Worm (Caenorhabditis elegans) whole organism, L2 larva: ENCODE results near the gene far-5.

Source experiments
- C34F6.9 ChIP-seq: fragments of 150-350 bp; optimal IDR thresholded peaks from 2 replicates; lab custom pipeline; 2014; ENCODE audit warnings: missing biosample characterization, missing genetic modification characterization
- F13H6.1 ChIP-seq: sonication (generic microtip); optimal IDR thresholded peaks from 2 replicates; lab custom pipeline; 2016; ENCODE audit warnings: missing genetic modification characterization, missing compliant biosample characterization
- R02D3.7 ChIP-seq: fragments of 150-350 bp; optimal IDR thresholded peaks from 2 replicates; lab custom pipeline; 2014; ENCODE audit warnings: missing biosample characterization, missing genetic modification characterization
- Y55F3AM.14 ChIP-seq: fragments of 200-800 bp; sonication (Bioruptor generic); optimal IDR thresholded peaks from 2 replicates; lab custom pipeline; 2018; ENCODE audit warnings: mild to moderate bottlenecking, missing genetic modification characterization, missing compliant biosample characterization
- ZK546.5 ChIP-seq: sonication (generic microtip); optimal IDR thresholded peaks from 2 replicates; lab custom pipeline; 2017; ENCODE audit warnings: missing biosample characterization, missing genetic modification characterization
- alr-1 ChIP-seq: fragments of 150-350 bp; optimal IDR thresholded peaks from 2 replicates; lab custom pipeline; 2014; ENCODE audit warnings: missing biosample characterization, missing genetic modification characterization
- aly-2 ChIP-seq: fragments of 150-350 bp; optimal IDR thresholded peaks from 2 replicates; lab custom pipeline; 2014; ENCODE audit warnings: missing biosample characterization, missing genetic modification characterization
- ceh-16 ChIP-seq: fragments of 150-350 bp; optimal IDR thresholded peaks from 2 replicates; lab custom pipeline; 2014; ENCODE audit warnings: missing biosample characterization, missing genetic modification characterization
- crh-2 ChIP-seq: sonication (generic microtip); optimal IDR thresholded peaks from 2 replicates; lab custom pipeline; 2017; ENCODE audit warnings: missing biosample characterization, missing genetic modification characterization
- dmd-4 ChIP-seq: sonication (generic microtip); optimal IDR thresholded peaks from 2 replicates; lab custom pipeline; 2017; ENCODE audit warnings: missing biosample characterization, missing genetic modification characterization
- egl-27 ChIP-seq: sonication (generic microtip); optimal IDR thresholded peaks from 3 replicates; lab custom pipeline; 2017; ENCODE audit warnings: missing biosample characterization, missing genetic modification reagents, missing genetic modification characterization
- elt-3 ChIP-seq: sonication (generic microtip); optimal IDR thresholded peaks from 2 replicates; lab custom pipeline; 2017; ENCODE audit warnings: missing biosample characterization, missing genetic modification characterization
- fos-1 ChIP-seq: fragments of 150-350 bp; optimal IDR thresholded peaks from 2 replicates; lab custom pipeline; 2014; ENCODE audit warnings: missing biosample characterization, missing genetic modification characterization
- gmeb-1 ChIP-seq: fragments of 150-350 bp; optimal IDR thresholded peaks from 2 replicates; lab custom pipeline; 2014; ENCODE audit warnings: missing biosample characterization, missing genetic modification characterization
- lin-11 ChIP-seq: fragments of 150-350 bp; sonication (generic microtip); optimal IDR thresholded peaks from 2 replicates; lab custom pipeline; 2014; ENCODE audit warnings: missing biosample characterization, missing genetic modification characterization, inconsistent platforms, mixed read lengths
- lin-39 ChIP-seq: fragments of 150-350 bp; optimal IDR thresholded peaks from 2 replicates; lab custom pipeline; 2014; ENCODE audit warnings: missing biosample characterization, missing genetic modification reagents, missing genetic modification characterization
- lsy-2 ChIP-seq, 2 experiments: fragments of 150-350 bp in 1 of 2; sonication (generic microtip) in 1 of 2; optimal IDR thresholded peaks; 2 replicates each; lab custom pipeline; 2014 to 2017; ENCODE audit warnings: missing biosample characterization in 2 of 2, missing genetic modification characterization in 2 of 2
- nhr-11 ChIP-seq: fragments of 150-350 bp; optimal IDR thresholded peaks from 2 replicates; lab custom pipeline; 2014; ENCODE audit warnings: missing biosample characterization, missing genetic modification characterization
- nhr-129 ChIP-seq: fragments of 150-350 bp; optimal IDR thresholded peaks from 2 replicates; lab custom pipeline; 2014; ENCODE audit warnings: missing biosample characterization, missing genetic modification characterization
- nhr-21 ChIP-seq: fragments of 150-350 bp; optimal IDR thresholded peaks from 2 replicates; lab custom pipeline; 2014; ENCODE audit warnings: missing biosample characterization, missing genetic modification characterization
- nhr-23 ChIP-seq: fragments of 150-350 bp; optimal IDR thresholded peaks from 2 replicates; lab custom pipeline; 2014; ENCODE audit warnings: missing biosample characterization, missing genetic modification reagents, missing genetic modification characterization
- nhr-237 ChIP-seq: fragments of 150-350 bp; optimal IDR thresholded peaks from 2 replicates; lab custom pipeline; 2014; ENCODE audit warnings: missing biosample characterization, missing genetic modification characterization
- nhr-25 ChIP-seq: fragments of 150-350 bp; sonication (generic microtip); optimal IDR thresholded peaks from 3 replicates; lab custom pipeline; 2014; ENCODE audit warnings: missing biosample characterization, missing genetic modification characterization
- nhr-6 ChIP-seq: fragments of 150-350 bp; optimal IDR thresholded peaks from 2 replicates; lab custom pipeline; 2014; ENCODE audit warnings: missing biosample characterization, missing genetic modification characterization
- peb-1 ChIP-seq: fragments of 150-350 bp; optimal IDR thresholded peaks from 2 replicates; lab custom pipeline; 2014; ENCODE audit warnings: missing biosample characterization, missing genetic modification characterization
- skn-1 ChIP-seq: sonication (generic microtip); optimal IDR thresholded peaks from 2 replicates; lab custom pipeline; 2017; ENCODE audit warnings: missing biosample characterization, missing genetic modification characterization
- sma-3 ChIP-seq: sonication (generic microtip); optimal IDR thresholded peaks from 2 replicates; lab custom pipeline; 2016; ENCODE audit warnings: missing genetic modification reagents, missing genetic modification characterization, missing compliant biosample characterization
- sma-9 ChIP-seq, 2 experiments: fragments of 150-350 bp in 1 of 2; sonication (generic microtip) in 1 of 2; optimal IDR thresholded peaks; 2 replicates each; lab custom pipeline; 2014 to 2016; ENCODE audit warnings: missing genetic modification characterization in 2 of 2, mild to moderate bottlenecking in 1 of 2, missing biosample characterization in 1 of 2, missing compliant biosample characterization in 1 of 2, missing genetic modification reagents in 1 of 2, moderate library complexity in 1 of 2
- unc-39 ChIP-seq: fragments of 150-350 bp; optimal IDR thresholded peaks from 2 replicates; lab custom pipeline; 2014; ENCODE audit warnings: missing biosample characterization, missing genetic modification characterization
- unc-62 ChIP-seq: fragments of 150-350 bp; optimal IDR thresholded peaks from 2 replicates; lab custom pipeline; 2014; ENCODE audit warnings: missing biosample characterization, missing genetic modification reagents, missing genetic modification characterization
- zag-1 ChIP-seq: fragments of 150-350 bp; optimal IDR thresholded peaks from 2 replicates; lab custom pipeline; 2014; ENCODE audit warnings: missing biosample characterization, missing genetic modification characterization
- ztf-1 ChIP-seq: fragments of 200-800 bp; sonication (Bioruptor generic); conservative IDR thresholded peaks from 2 replicates; pipeline ENCODE4 v1.3.6; 2022; ENCODE audit warnings: missing genetic modification characterization, missing compliant biosample characterization
- ztf-11 ChIP-seq: sonication (generic microtip); optimal IDR thresholded peaks from 2 replicates; lab custom pipeline; 2017; ENCODE audit warnings: missing biosample characterization, missing genetic modification characterization
- ztf-4 ChIP-seq: fragments of 150-350 bp; optimal IDR thresholded peaks from 2 replicates; lab custom pipeline; 2014; ENCODE audit warnings: missing biosample characterization, missing genetic modification characterization

The far-5 gene

DNA sequence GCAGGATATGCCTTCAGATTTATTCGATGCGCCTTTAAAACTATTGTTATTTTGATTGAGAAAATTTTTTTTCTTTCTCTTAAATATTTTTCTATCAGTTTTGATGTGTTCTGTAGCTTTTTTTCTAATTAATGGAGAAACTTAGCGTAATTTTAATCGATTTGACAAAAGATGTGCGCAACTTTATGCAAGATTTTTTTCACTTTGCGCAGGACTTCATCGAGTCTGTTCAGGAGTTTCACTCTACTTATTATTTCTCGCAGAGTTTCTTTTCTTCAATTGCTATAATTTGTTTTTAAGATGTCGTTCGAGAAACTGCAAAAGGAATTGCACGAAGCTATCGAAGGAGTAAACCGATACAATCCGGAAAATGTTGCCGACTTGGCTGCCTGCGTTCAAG lies 41.7 kb upstream of the far-5 start, which contains the start of gene eif-3.K:
TSS of gene eif-3.K (plus strand) at position 301 of the 400 bp plus-strand sequence.
- no peak for TF ChIP-seq lin-39 (tag; lab: Kevin White, UChicago)
- no peak for TF ChIP-seq nhr-6
- TF ChIP-seq nhr-25 (tag; lab: Kevin White, UChicago) = no peak
- no peak for TF ChIP-seq lin-11 (tag; lab: Kevin White, UChicago)
- TF ChIP-seq egl-27 (tag; lab: Kevin White, UChicago) = no peak

ce11 chrV:12954261-12954660 lies 41.1 kb upstream of the far-5 start:
- TF ChIP-seq R02D3.7 (tag; lab: Kevin White, UChicago) = no peak
- TF ChIP-seq egl-27 (tag; lab: Kevin White, UChicago) = no peak
- TF ChIP-seq ztf-4 (tag; lab: Kevin White, UChicago) = no peak
- no peak for TF ChIP-seq unc-39 (tag; lab: Kevin White, UChicago)
- TF ChIP-seq dmd-4 = no peak
- no peak for TF ChIP-seq C34F6.9 (tag; lab: Kevin White, UChicago)
- no peak for TF ChIP-seq sma-3 (GFP tag; lab: Kevin White, UChicago)
- TF ChIP-seq nhr-237 (tag; lab: Kevin White, UChicago) = no peak
- no peak for TF ChIP-seq alr-1 (tag; lab: Kevin White, UChicago)
- TF ChIP-seq nhr-25 (tag; lab: Kevin White, UChicago) = no peak
- TF ChIP-seq ceh-16 (tag; lab: Kevin White, UChicago) = no peak
- no peak for TF ChIP-seq F13H6.1
- no peak for TF ChIP-seq nhr-6
- TF ChIP-seq lsy-2 (tag; optimal IDR thresholded peaks at IDR 0.05; lab: Kevin White, UChicago) = no peak
- TF ChIP-seq peb-1 (tag; lab: Kevin White, UChicago) = no peak
- TF ChIP-seq nhr-23 (tag; lab: Kevin White, UChicago) = no peak
- TF ChIP-seq fos-1 = no peak
- TF ChIP-seq sma-9 (GFP tag; optimal IDR thresholded peaks at IDR 0.05; lab: Kevin White, UChicago) = no peak
- TF ChIP-seq sma-9 (tag; optimal IDR thresholded peaks at IDR 0.05; lab: Kevin White, UChicago) = no peak
- TF ChIP-seq unc-62 (GFP tag; lab: Kevin White, UChicago) = no peak
- TF ChIP-seq, all 48 proteins: peak for 0

DNA sequence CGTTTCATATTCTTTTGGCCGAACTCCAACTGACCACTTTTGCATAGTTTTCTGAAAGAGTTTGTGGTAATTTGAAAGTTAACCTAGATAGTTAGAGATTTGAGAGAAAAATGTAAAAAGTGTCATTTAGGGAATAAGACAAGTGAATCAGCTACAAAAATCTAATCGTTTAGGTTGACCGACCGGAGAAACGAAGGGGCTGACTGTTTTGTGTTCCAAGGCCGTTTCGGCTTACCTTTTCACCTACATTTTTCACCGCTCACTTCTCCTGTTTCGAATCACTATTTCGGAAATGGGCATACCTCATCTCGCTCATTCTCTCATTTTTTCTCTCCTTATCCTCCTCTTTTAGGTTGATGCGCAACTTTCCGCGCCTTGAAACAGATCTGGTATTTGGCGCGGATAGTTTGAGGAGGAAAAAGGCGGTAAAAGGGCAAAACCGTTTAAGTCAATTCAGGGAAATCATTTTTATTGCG lies 34.2 kb upstream of the far-5 start, which contains the start of gene mpst-7:
TSS of gene mpst-7 (minus strand) at position 51 of the 476 bp plus-strand sequence.
- TF ChIP-seq nhr-21 (tag; lab: Kevin White, UChicago) (no peak), peb-1 (tag; lab: Kevin White, UChicago) (no peak), Y55F3AM.14 (no peak), nhr-25 (tag; lab: Kevin White, UChicago) (peak; percentile 20), fos-1 (peak; percentile 35), nhr-129 (tag; lab: Kevin White, UChicago) (no peak), zag-1 (tag; lab: Kevin White, UChicago) (no peak), F13H6.1 (no peak)

ce11 chrV:12963192-12963591 lies 32.2 kb upstream of the far-5 start, which contains the start of gene hrg-9:
Gene hrg-9, minus strand, starts transcription at chrV:12963343.
- TF ChIP-seq C34F6.9 (tag; lab: Kevin White, UChicago) (no peak), lin-39 (tag; lab: Kevin White, UChicago) (no peak), nhr-129 (tag; lab: Kevin White, UChicago) (peak; percentile 96), crh-2 (peak; percentile 3), peb-1 (tag; lab: Kevin White, UChicago) (no peak), elt-3 (tag; lab: Kevin White, UChicago) (no peak), aly-2 (tag; lab: Kevin White, UChicago) (no peak), ZK546.5 (tag; lab: Kevin White, UChicago) (no peak), nhr-25 (tag; lab: Kevin White, UChicago) (peak; percentile 34), nhr-11 (tag; lab: Kevin White, UChicago) (no peak), alr-1 (tag; lab: Kevin White, UChicago) (no peak), lsy-2 (tag; optimal IDR thresholded peaks at IDR 0.05; lab: Kevin White, UChicago) (peak in 1 of 2 experiments; percentile 33), fos-1 (peak; percentile 6), ztf-1 (GFP tag; lab: Robert Waterston, UW) (no peak)

DNA sequence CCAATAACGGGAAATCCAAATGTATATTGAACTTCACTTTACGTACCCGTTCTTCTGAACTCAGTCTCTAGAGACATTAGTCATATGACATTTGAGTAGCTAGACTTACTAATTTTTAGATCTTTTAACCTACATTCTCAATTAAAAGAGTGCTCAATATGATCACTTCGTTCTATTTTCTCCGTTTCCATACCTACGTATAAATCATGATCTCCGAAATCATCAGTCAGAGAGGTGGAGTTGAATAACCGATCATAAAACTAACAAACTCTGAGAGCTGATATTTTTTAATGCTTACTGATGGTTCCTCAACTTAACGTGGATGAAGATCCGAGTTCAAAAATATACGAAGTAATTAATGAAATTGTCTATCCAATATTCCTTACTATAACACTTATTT lies 31.3 kb upstream of the far-5 start, which contains the start of gene srd-35:
TSS of gene srd-35 (plus strand) at position 301 of the 400 bp plus-strand sequence.
- TF ChIP-seq ztf-11 (tag; lab: Kevin White, UChicago) = no peak
- no peak for TF ChIP-seq gmeb-1 (tag; lab: Kevin White, UChicago)
- TF ChIP-seq Y55F3AM.14 = no peak
- TF ChIP-seq C34F6.9 (tag; lab: Kevin White, UChicago) = no peak
- TF ChIP-seq crh-2 = no peak
- no peak for TF ChIP-seq ZK546.5 (tag; lab: Kevin White, UChicago)
- no peak for TF ChIP-seq peb-1 (tag; lab: Kevin White, UChicago)
- TF ChIP-seq nhr-6 = no peak
- no peak for TF ChIP-seq skn-1 (tag; lab: Kevin White, UChicago)
- no peak for TF ChIP-seq nhr-129 (tag; lab: Kevin White, UChicago)
